Fruit fly (Drosophila melanogaster): ENCODE results near the gene Fit1.

Gene Fit1

dm6 chr3L:4103258-4104247 is at the start of gene Fit1 (continued):
- TF ChIP-seq CG2129 (GFP tag; IDR thresholded peaks at IDR 0.05; ENCODE audit: partially characterized antibody) (0 out of 2 replicates have a peak, but pooled peaks have one; percentile 37), E2f2 (GFP tag; IDR thresholded peaks at IDR 0.05) (peak; percentile 76), CG14710 (tag; optimal IDR thresholded peaks at IDR 0.05) (no peak), salm (tag; optimal IDR thresholded peaks at IDR 0.05) (no peak), D19B (GFP tag; optimal IDR thresholded peaks at IDR 0.05) (no peak), Opbp (GFP tag; IDR thresholded peaks at IDR 0.05; ENCODE audit: partially characterized antibody) (peak; percentile 53; the same call in 2 of the 3 replicates), pum (GFP tag; optimal IDR thresholded peaks at IDR 0.05) (no peak), trh (GFP tag; optimal IDR thresholded peaks at IDR 0.05) (no peak), Pdp1 (GFP tag; optimal IDR thresholded peaks at IDR 0.05) (peak in 1 of 2 experiments; percentile 95), CG1832 (GFP tag; optimal IDR thresholded peaks at IDR 0.05) (no peak), Doc3 (GFP tag; IDR thresholded peaks at IDR 0.05; ENCODE audit: partially characterized antibody) (peak; percentile 51; the same call in 2 of the 3 replicates), CG18262 (tag; optimal IDR thresholded peaks at IDR 0.05) (no peak), CG11398 (GFP tag; optimal IDR thresholded peaks at IDR 0.05) (no peak), lbe (GFP tag; optimal IDR thresholded peaks at IDR 0.05) (no peak), tna (GFP tag; IDR thresholded peaks at IDR 0.05; ENCODE audit: partially characterized antibody) (peak; percentile 51), Hmx (GFP tag; optimal IDR thresholded peaks at IDR 0.05) (no peak), CG10979 (tag; optimal IDR thresholded peaks at IDR 0.05) (peak; percentile 3), CG14965 (GFP tag; optimal IDR thresholded peaks at IDR 0.05; ENCODE audit: borderline replicate concordance) (no peak), kay (GFP tag; optimal IDR thresholded peaks at IDR 0.05) (no peak), Nf-YB (GFP tag; optimal IDR thresholded peaks at IDR 0.05) (no peak), mld (GFP tag; IDR thresholded peaks at IDR 0.05; ENCODE audit: partially characterized antibody) (0 out of 3 replicates have a peak, but pooled peaks have one; percentile 7), CG1602 (GFP tag; optimal IDR thresholded peaks at IDR 0.05) (no peak), Taf1 (GFP tag; IDR thresholded peaks at IDR 0.05) (no peak), cas (GFP tag; IDR thresholded peaks at IDR 0.05) (no peak), crc (GFP tag; optimal IDR thresholded peaks at IDR 0.05) (no peak), fd64A (GFP tag; optimal IDR thresholded peaks at IDR 0.05) (no peak), Usf (GFP tag; optimal IDR thresholded peaks at IDR 0.05) (no peak), CG17912 (GFP tag; optimal IDR thresholded peaks at IDR 0.05) (no peak), CG12769 (tag; optimal IDR thresholded peaks at IDR 0.05) (peak; percentile 73), pho (GFP tag; optimal IDR thresholded peaks at IDR 0.05) (no peak), cwo (GFP tag; optimal IDR thresholded peaks at IDR 0.05) (peak; percentile 63), Hand (GFP tag; optimal IDR thresholded peaks at IDR 0.05) (peak; percentile 58), Abd-B (GFP tag; optimal IDR thresholded peaks at IDR 0.05) (no peak), CG43689 (GFP tag; IDR thresholded peaks at IDR 0.05) (no peak), danr (GFP tag; IDR thresholded peaks at IDR 0.05) (no peak), unc-4 (GFP tag; IDR thresholded peaks at IDR 0.05; ENCODE audit: partially characterized antibody) (peak; percentile 40; the same call in 1 of the 2 replicates), Dref (GFP tag; IDR thresholded peaks at IDR 0.05) (peak; percentile 84), Dip2 (GFP tag; IDR thresholded peaks at IDR 0.05) (no peak), sima (GFP tag; optimal IDR thresholded peaks at IDR 0.05) (no peak), Atf6 (GFP tag; IDR thresholded peaks at IDR 0.05) (no peak), Bteb2 (GFP tag; optimal IDR thresholded peaks at IDR 0.05) (no peak), CG12104 (GFP tag; optimal IDR thresholded peaks at IDR 0.05) (no peak), NC2β (GFP tag; optimal IDR thresholded peaks at IDR 0.05) (no peak), TFAM (GFP tag; optimal IDR thresholded peaks at IDR 0.05) (no peak), CG7745 (tag; optimal IDR thresholded peaks at IDR 0.05) (no peak), Dip3 (GFP tag; optimal IDR thresholded peaks at IDR 0.05) (no peak), Dfd (GFP tag; optimal IDR thresholded peaks at IDR 0.05) (no peak), sd (tag; optimal IDR thresholded peaks at IDR 0.05) (peak; percentile 82)
